Fruit fly (Drosophila melanogaster) whole organism, pupa: Measurements from ENCODE around the gene Brd8.

Experiments
- CG17806 ChIP-seq: fragments of 200-800 bp; sonication (Bioruptor generic); optimal IDR thresholded peaks from 2 replicates; lab custom pipeline; 2018; ENCODE audit warnings: missing biosample characterization, mild to moderate bottlenecking, missing genetic modification characterization, moderate library complexity
- EcR ChIP-seq: fragments of 200-800 bp; sonication (Bioruptor generic); optimal IDR thresholded peaks from 3 replicates; lab custom pipeline; 2019; ENCODE audit warnings: missing biosample characterization, missing genetic modification characterization, mild to moderate bottlenecking, moderate library complexity, missing genetic modification reagents

- TF ChIP-seq CG17806 (tag; lab: Kevin White, UChicago) (no peak), EcR (GFP tag; lab: Kevin White, UChicago) (no peak)
These were observed 19.3 kb upstream of the Brd8 start, which contains the start of gene Cyt-c1L for dm6 chr3R:29204033-29204432.
